Fruit fly (Drosophila melanogaster): ENCODE measurements around the gene TotF.

TotF gene

dm6 chr2L:19935085-19935846, 23.1 kb upstream of the TotF start (continued):
- no peak for TF ChIP-seq CG9609 (GFP tag; optimal IDR thresholded peaks at IDR 0.05)
- TF ChIP-seq Hand (GFP tag; optimal IDR thresholded peaks at IDR 0.05) = no peak
- no peak for TF ChIP-seq CG9215 (GFP tag; IDR thresholded peaks at IDR 0.05)
- TF ChIP-seq tna (GFP tag; IDR thresholded peaks at IDR 0.05; ENCODE audit: partially characterized antibody) = peak; percentile 55; the same call in 1 of the 2 replicates
- TF ChIP-seq Kr (GFP tag; optimal IDR thresholded peaks at IDR 0.05) = no peak
- TF ChIP-seq knrl (GFP tag; IDR thresholded peaks at IDR 0.05; ENCODE audit: partially characterized antibody) = no peak
- TF ChIP-seq CG10366 (GFP tag; IDR thresholded peaks at IDR 0.05) = no peak
- no peak for TF ChIP-seq ro (GFP tag; IDR thresholded peaks at IDR 0.05)
- TF ChIP-seq her (GFP tag; optimal IDR thresholded peaks at IDR 0.05) = peak; percentile 39
- no peak for TF ChIP-seq sna (GFP tag; IDR thresholded peaks at IDR 0.05; ENCODE audit: partially characterized antibody)
- TF ChIP-seq Lhr (GFP tag; optimal IDR thresholded peaks at IDR 0.05) = no peak
- TF ChIP-seq Bdp1 (GFP tag; optimal IDR thresholded peaks at IDR 0.05) = no peak
- TF ChIP-seq sr (GFP tag; IDR thresholded peaks at IDR 0.05) = 0 out of 3 replicates have a peak, but pooled peaks have one; percentile 22
- peak; percentile 65 for TF ChIP-seq lab (GFP tag; optimal IDR thresholded peaks at IDR 0.05)
- no peak for TF ChIP-seq dmrt11E (tag; optimal IDR thresholded peaks at IDR 0.05)
- no peak for TF ChIP-seq BEAF-32 (GFP tag; optimal IDR thresholded peaks at IDR 0.05)
- TF ChIP-seq lilli (GFP tag; optimal IDR thresholded peaks at IDR 0.05) = no peak
- TF ChIP-seq onecut (GFP tag; IDR thresholded peaks at IDR 0.05) = no peak
- no peak for TF ChIP-seq CG11398 (GFP tag; optimal IDR thresholded peaks at IDR 0.05)
- TF ChIP-seq btn (GFP tag; optimal IDR thresholded peaks at IDR 0.05) = no peak
- no peak for TF ChIP-seq Dip3 (GFP tag; optimal IDR thresholded peaks at IDR 0.05)
- peak; percentile 45 for TF ChIP-seq Hey (tag; optimal IDR thresholded peaks at IDR 0.05)
- no peak for TF ChIP-seq Neu2 (GFP tag; optimal IDR thresholded peaks at IDR 0.05; ENCODE audit: borderline replicate concordance)
- TF ChIP-seq CG1024 (GFP tag; IDR thresholded peaks at IDR 0.05) = no peak; the same call in 1 of the 2 replicates
- TF ChIP-seq CG3726 (GFP tag; IDR thresholded peaks at IDR 0.05) = no peak
- no peak for TF ChIP-seq CG12155 (GFP tag; optimal IDR thresholded peaks at IDR 0.05)
- TF ChIP-seq CG5953 (GFP tag; IDR thresholded peaks at IDR 0.05) = 0 out of 2 replicates have a peak, but pooled peaks have one; percentile 11
- no peak for TF ChIP-seq CG8281 (tag; optimal IDR thresholded peaks at IDR 0.05)
- TF ChIP-seq Mes4 (GFP tag; optimal IDR thresholded peaks at IDR 0.05) = peak; percentile 6
- peak; percentile 41 for TF ChIP-seq wek (GFP tag; optimal IDR thresholded peaks at IDR 0.05)
- TF ChIP-seq gcm2 (GFP tag; optimal IDR thresholded peaks at IDR 0.05) = no peak
- 0 out of 2 replicates have a peak, but pooled peaks have one; percentile 43 for TF ChIP-seq Nf-YA (GFP tag; IDR thresholded peaks at IDR 0.05)
- TF ChIP-seq zf30C (GFP tag; optimal IDR thresholded peaks at IDR 0.05) = no peak
- TF ChIP-seq CG11247 (GFP tag; IDR thresholded peaks at IDR 0.05) = no peak
- TF ChIP-seq al (GFP tag; IDR thresholded peaks at IDR 0.05) = no peak
- TF ChIP-seq Sox102F (GFP tag; optimal IDR thresholded peaks at IDR 0.05) = no peak
- TF ChIP-seq Antp (GFP tag; optimal IDR thresholded peaks at IDR 0.05) = no peak
- TF ChIP-seq CG32532 (GFP tag; IDR thresholded peaks at IDR 0.05) = peak; percentile 17; the same call in 1 of the 2 replicates
- TF ChIP-seq CG17186 (GFP tag; optimal IDR thresholded peaks at IDR 0.05) = no peak
- no peak for TF ChIP-seq CG12744 (GFP tag; optimal IDR thresholded peaks at IDR 0.05)
- TF ChIP-seq CkIIα-i1 (GFP tag; IDR thresholded peaks at IDR 0.05) = no peak
- no peak; the same call in 1 of the 2 replicates for TF ChIP-seq stc (GFP tag; IDR thresholded peaks at IDR 0.05)
- no peak; the same call in 1 of the 2 replicates for TF ChIP-seq ranshi (GFP tag; IDR thresholded peaks at IDR 0.05)
- TF ChIP-seq chn (GFP tag; optimal IDR thresholded peaks at IDR 0.05) = no peak
- peak; percentile 21 for TF ChIP-seq CG9727 (GFP tag; optimal IDR thresholded peaks at IDR 0.05)
- TF ChIP-seq grn (GFP tag; optimal IDR thresholded peaks at IDR 0.05) = peak; percentile 69
- no peak for TF ChIP-seq CG10274 (GFP tag; optimal IDR thresholded peaks at IDR 0.05)
- TF ChIP-seq danr (GFP tag; IDR thresholded peaks at IDR 0.05) = no peak
- TF ChIP-seq esg (GFP tag; conservative IDR thresholded peaks at IDR 0.05) = no peak
- no peak for TF ChIP-seq CG17359 (tag; optimal IDR thresholded peaks at IDR 0.05)

All from whole organism, embryonic.